Fruit fly (Drosophila melanogaster) whole organism, embryonic: Measurements from ENCODE around the gene D12.

Source experiments
- CG11085 ChIP-seq: fragments of 200-800 bp; sonication (Bioruptor generic); IDR thresholded peaks from 2 replicates; pipeline ENCODE4 v1.3.6; 2022; ENCODE audit warnings: missing biosample characterization, missing genetic modification characterization
- CG11695 ChIP-seq: fragments of 200-800 bp; sonication (Bioruptor generic); IDR thresholded peaks from 3 replicates; pipeline ENCODE4 v1.3.6; 2022; ENCODE audit warnings: missing biosample characterization, missing genetic modification characterization
- CG12155 ChIP-seq: fragments of 200-800 bp; sonication (Bioruptor generic); optimal IDR thresholded peaks from 3 replicates; lab custom pipeline; 2016; ENCODE audit warnings: missing biosample characterization, missing genetic modification characterization
- CG12299 ChIP-seq: fragments of 200-800 bp; sonication (Bioruptor generic); optimal IDR thresholded peaks from 2 replicates; lab custom pipeline; 2018; ENCODE audit warnings: missing biosample characterization, mild to moderate bottlenecking, missing genetic modification characterization
- CG12659 ChIP-seq: fragments of 200-800 bp; sonication (Bioruptor generic); optimal IDR thresholded peaks from 3 replicates; lab custom pipeline; 2017; ENCODE audit warnings: mild to moderate bottlenecking, missing biosample characterization, missing genetic modification reagents, missing genetic modification characterization
- CG13624 ChIP-seq: fragments of 200-800 bp; sonication (Bioruptor generic); optimal IDR thresholded peaks from 2 replicates; lab custom pipeline; 2016; ENCODE audit warnings: missing biosample characterization, missing genetic modification characterization
- CG14860 ChIP-seq: fragments of 200-800 bp; sonication (Bioruptor generic); IDR thresholded peaks from 3 replicates; pipeline ENCODE4 v1.3.6; 2022; ENCODE audit warnings: missing biosample characterization, missing genetic modification characterization; ENCODE audit not compliant: partially characterized antibody
- CG14965 ChIP-seq: fragments of 200-800 bp; sonication (Bioruptor generic); optimal IDR thresholded peaks from 2 replicates; lab custom pipeline; 2016; ENCODE audit warnings: missing biosample characterization, missing genetic modification characterization, borderline replicate concordance
- CG17186 ChIP-seq: fragments of 200-800 bp; sonication (Bioruptor generic); optimal IDR thresholded peaks from 3 replicates; lab custom pipeline; 2017; ENCODE audit warnings: missing biosample characterization, missing genetic modification reagents, missing genetic modification characterization
- CG17359 ChIP-seq: fragments of 200-800 bp; sonication (Bioruptor generic); optimal IDR thresholded peaks from 3 replicates; lab custom pipeline; 2018; ENCODE audit warnings: missing biosample characterization, mild to moderate bottlenecking, missing genetic modification characterization, moderate library complexity
- CG17912 ChIP-seq: fragments of 200-800 bp; sonication (Bioruptor generic); optimal IDR thresholded peaks from 2 replicates; lab custom pipeline; 2018; ENCODE audit warnings: missing biosample characterization, mild to moderate bottlenecking, missing genetic modification characterization
- CG1832 ChIP-seq: fragments of 200-800 bp; sonication (Bioruptor generic); optimal IDR thresholded peaks from 2 replicates; lab custom pipeline; 2017; ENCODE audit warnings: missing biosample characterization, mild to moderate bottlenecking, missing genetic modification characterization, inconsistent platforms
- CG2116 ChIP-seq: fragments of 200-800 bp; sonication (Bioruptor generic); optimal IDR thresholded peaks from 3 replicates; lab custom pipeline; 2018; ENCODE audit warnings: missing biosample characterization, mild to moderate bottlenecking, missing genetic modification characterization
- CG2199 ChIP-seq: fragments of 200-800 bp; sonication (Bioruptor generic); IDR thresholded peaks from 3 replicates; pipeline ENCODE4 v1.3.6; 2022; ENCODE audit warnings: missing biosample characterization, missing genetic modification characterization
- CG2678 ChIP-seq: fragments of 200-800 bp; sonication (Bioruptor generic); optimal IDR thresholded peaks from 3 replicates; lab custom pipeline; 2019; ENCODE audit warnings: missing biosample characterization, mild to moderate bottlenecking, missing genetic modification characterization, moderate library complexity
- CG33213 ChIP-seq: fragments of 200-800 bp; sonication (Bioruptor generic); optimal IDR thresholded peaks from 3 replicates; lab custom pipeline; 2016; ENCODE audit warnings: missing biosample characterization, missing genetic modification characterization
- CG6683 ChIP-seq: fragments of 200-800 bp; sonication (Bioruptor generic); optimal IDR thresholded peaks from 2 replicates; lab custom pipeline; 2017; ENCODE audit warnings: missing biosample characterization, mild to moderate bottlenecking, missing genetic modification characterization, missing genetic modification reagents
- CG7987 ChIP-seq: fragments of 200-800 bp; sonication (Bioruptor generic); optimal IDR thresholded peaks from 2 replicates; lab custom pipeline; 2018; ENCODE audit warnings: missing biosample characterization, mild to moderate bottlenecking, missing genetic modification characterization, moderate library complexity
- CG9797 ChIP-seq: fragments of 200-800 bp; sonication (Bioruptor generic); optimal IDR thresholded peaks from 3 replicates; lab custom pipeline; 2018; ENCODE audit warnings: missing biosample characterization, mild to moderate bottlenecking, missing genetic modification characterization
- Dip2 ChIP-seq: fragments of 200-800 bp; sonication (Bioruptor generic); IDR thresholded peaks from 2 replicates; pipeline ENCODE4 v1.3.6; 2022; ENCODE audit warnings: missing biosample characterization, missing genetic modification characterization
- Drgx ChIP-seq: fragments of 200-800 bp; sonication (Bioruptor generic); IDR thresholded peaks from 2 replicates; pipeline ENCODE4 v1.3.6; 2022; ENCODE audit warnings: missing biosample characterization, missing genetic modification characterization
- ERR ChIP-seq: fragments of 200-800 bp; sonication (Bioruptor generic); optimal IDR thresholded peaks from 2 replicates; lab custom pipeline; 2016; ENCODE audit warnings: missing biosample characterization, missing genetic modification characterization
- Elba2 ChIP-seq: fragments of 200-800 bp; sonication (Bioruptor generic); optimal IDR thresholded peaks from 3 replicates; lab custom pipeline; 2016; ENCODE audit warnings: missing biosample characterization, missing genetic modification characterization
- HLH54F ChIP-seq: fragments of 200-800 bp; sonication (Bioruptor generic); optimal IDR thresholded peaks from 3 replicates; lab custom pipeline; 2016; ENCODE audit warnings: missing biosample characterization, missing genetic modification characterization
- Hey ChIP-seq: fragments of 200-800 bp; sonication (Bioruptor generic); optimal IDR thresholded peaks from 3 replicates; lab custom pipeline; 2018; ENCODE audit warnings: missing biosample characterization, mild to moderate bottlenecking, missing genetic modification characterization
- Kr ChIP-seq: fragments of 200-800 bp; sonication (Bioruptor generic); optimal IDR thresholded peaks from 2 replicates; lab custom pipeline; 2017; ENCODE audit warnings: missing biosample characterization, mild to moderate bottlenecking, missing genetic modification characterization
- Ravus ChIP-seq: fragments of 200-800 bp; sonication (Bioruptor generic); IDR thresholded peaks from 2 replicates; pipeline ENCODE4 v1.3.6; 2022; ENCODE audit warnings: missing biosample characterization, missing genetic modification characterization
- Sox100B ChIP-seq: fragments of 200-800 bp; sonication (Bioruptor generic); optimal IDR thresholded peaks from 3 replicates; lab custom pipeline; 2018; ENCODE audit warnings: missing biosample characterization, mild to moderate bottlenecking, missing genetic modification characterization
- Tbp ChIP-seq: fragments of >200 bp; optimal IDR thresholded peaks from 2 replicates; lab custom pipeline; 2018; ENCODE audit warnings: missing biosample characterization, missing genetic modification characterization
- Vsx1 ChIP-seq: fragments of 200-800 bp; sonication (Bioruptor generic); optimal IDR thresholded peaks from 2 replicates; lab custom pipeline; 2017; ENCODE audit warnings: missing biosample characterization, mild to moderate bottlenecking, missing genetic modification characterization, missing genetic modification reagents
- ash1 ChIP-seq: fragments of 200-800 bp; sonication (Bioruptor generic); optimal IDR thresholded peaks from 2 replicates; lab custom pipeline; 2018; ENCODE audit warnings: missing biosample characterization, mild to moderate bottlenecking, missing genetic modification characterization
- btn ChIP-seq: fragments of 200-800 bp; sonication (Bioruptor generic); optimal IDR thresholded peaks from 2 replicates; lab custom pipeline; 2016; ENCODE audit warnings: missing biosample characterization, missing genetic modification characterization
- cad ChIP-seq: fragments of >200 bp; optimal IDR thresholded peaks from 2 replicates; lab custom pipeline; 2017; ENCODE audit warnings: missing biosample characterization, missing genetic modification characterization
- chif ChIP-seq, 2 experiments: fragments of 200-800 bp; sonication (Bioruptor generic); optimal IDR thresholded peaks; 3 replicates each; lab custom pipeline; 2016; ENCODE audit warnings: missing biosample characterization in 2 of 2, missing genetic modification characterization in 2 of 2
- corto ChIP-seq: fragments of 200-800 bp; sonication (Bioruptor generic); optimal IDR thresholded peaks from 2 replicates; lab custom pipeline; 2016; ENCODE audit warnings: missing biosample characterization, mild to moderate bottlenecking, missing genetic modification characterization, moderate library complexity
- crol ChIP-seq: fragments of 200-800 bp; sonication (Bioruptor generic); IDR thresholded peaks from 2 replicates; pipeline ENCODE4 v1.3.6; 2022; ENCODE audit warnings: missing biosample characterization, missing genetic modification characterization
- crp ChIP-seq, 2 experiments: fragments of 200-800 bp; sonication (Bioruptor generic); optimal IDR thresholded peaks; 2 replicates in 1 of 2; 3 replicates in 1 of 2; lab custom pipeline; 2017; ENCODE audit warnings: missing biosample characterization in 2 of 2, missing genetic modification characterization in 2 of 2, mild to moderate bottlenecking in 1 of 2, moderate library complexity in 1 of 2
- h ChIP-seq: fragments of >200 bp; optimal IDR thresholded peaks from 2 replicates; lab custom pipeline; 2017
- hb ChIP-seq: fragments of 200-800 bp; sonication (Bioruptor generic); IDR thresholded peaks from 3 replicates; pipeline ENCODE4 v1.3.6; 2022; ENCODE audit warnings: missing biosample characterization, missing genetic modification characterization; ENCODE audit not compliant: partially characterized antibody
- lilli ChIP-seq: fragments of 200-800 bp; sonication (Bioruptor generic); optimal IDR thresholded peaks from 3 replicates; lab custom pipeline; 2016; ENCODE audit warnings: missing biosample characterization, missing genetic modification characterization
- lmd ChIP-seq: fragments of 200-800 bp; sonication (Bioruptor generic); IDR thresholded peaks from 2 replicates; pipeline ENCODE4 v1.3.6; 2022; ENCODE audit warnings: missing biosample characterization, missing genetic modification characterization
- nom ChIP-seq: fragments of 200-800 bp; sonication (Bioruptor generic); optimal IDR thresholded peaks from 2 replicates; lab custom pipeline; 2017; ENCODE audit warnings: missing biosample characterization, missing genetic modification characterization, mild to moderate bottlenecking, moderate library complexity, missing genetic modification reagents
- pnt ChIP-seq: fragments of 200-800 bp; sonication (Bioruptor generic); optimal IDR thresholded peaks from 3 replicates; lab custom pipeline; 2016; ENCODE audit warnings: missing biosample characterization, missing genetic modification characterization
- pum ChIP-seq: fragments of 200-800 bp; sonication (Bioruptor generic); optimal IDR thresholded peaks from 2 replicates; lab custom pipeline; 2016; ENCODE audit warnings: missing biosample characterization, missing genetic modification characterization
- ranshi ChIP-seq: fragments of 200-800 bp; sonication (Bioruptor generic); IDR thresholded peaks from 2 replicates; pipeline ENCODE4 v1.3.6; 2022; ENCODE audit warnings: missing biosample characterization, missing genetic modification characterization
- row ChIP-seq: fragments of 200-800 bp; sonication (Bioruptor generic); IDR thresholded peaks from 3 replicates; pipeline ENCODE4 v1.3.6; 2022; ENCODE audit warnings: missing biosample characterization, missing genetic modification characterization
- salm ChIP-seq: fragments of 200-800 bp; sonication (Bioruptor generic); optimal IDR thresholded peaks from 2 replicates; lab custom pipeline; 2018; ENCODE audit warnings: missing biosample characterization, mild to moderate bottlenecking, missing genetic modification characterization
- tgo ChIP-seq: fragments of 200-800 bp; sonication (Bioruptor generic); IDR thresholded peaks from 3 replicates; pipeline ENCODE4 v1.3.6; 2022; ENCODE audit warnings: missing biosample characterization, missing genetic modification characterization
- tna ChIP-seq: fragments of 200-800 bp; sonication (Bioruptor generic); IDR thresholded peaks from 2 replicates; pipeline ENCODE4 v1.3.6; 2022; ENCODE audit warnings: missing biosample characterization, missing genetic modification characterization; ENCODE audit not compliant: partially characterized antibody
- ttk ChIP-seq: fragments of 200-800 bp; sonication (Bioruptor generic); IDR thresholded peaks from 2 replicates; pipeline ENCODE4 v2.1.2; 2022; ENCODE audit warnings: missing biosample characterization, missing genetic modification characterization
- unpg ChIP-seq: fragments of 200-800 bp; sonication (Bioruptor generic); optimal IDR thresholded peaks from 3 replicates; lab custom pipeline; 2018; ENCODE audit warnings: missing biosample characterization, mild to moderate bottlenecking, missing genetic modification characterization, moderate library complexity

Gene D12

DNA sequence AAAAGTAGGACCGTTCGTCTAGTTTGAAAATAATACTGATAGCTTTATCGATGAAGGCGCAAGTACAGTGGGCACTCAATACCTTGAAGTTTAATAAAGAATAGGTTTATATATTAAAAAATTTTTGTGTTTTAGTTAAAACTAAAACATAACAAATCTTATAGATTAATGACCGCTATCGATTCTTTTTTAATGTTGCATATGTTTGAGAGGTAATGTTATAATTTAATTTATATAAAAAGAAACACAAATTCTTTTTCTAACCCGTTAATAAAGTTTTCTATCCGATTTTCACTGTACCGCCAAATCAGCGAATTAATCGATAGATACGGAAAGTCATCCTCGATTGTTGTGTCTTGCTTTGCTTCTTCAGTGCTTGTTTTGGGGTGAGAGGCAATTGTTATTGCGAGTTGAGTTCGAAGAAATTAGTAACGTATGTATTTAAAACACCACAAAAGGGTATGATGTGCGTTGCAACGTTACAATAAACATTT lies 53.0 kb downstream of the D12 start, which contains the start of the genes Dad1 and CG13384 (continued):
- TF ChIP-seq CG11085 (GFP tag; lab: Robert Waterston, UW) (peak; percentile 91), ranshi (GFP tag; lab: Robert Waterston, UW) (peak; percentile 89), CG14965 (GFP tag; lab: Kevin White, UChicago) (no peak), CG17186 (GFP tag; lab: Kevin White, UChicago) (peak; percentile 59), CG17912 (GFP tag; lab: Kevin White, UChicago) (peak; percentile 31), Drgx (peak; percentile 85), CG1832 (no peak), CG14860 (GFP tag; lab: Robert Waterston, UW) (no peak), ash1 (GFP tag; lab: Kevin White, UChicago) (no peak), nom (GFP tag; lab: Kevin White, UChicago) (peak; percentile 84), CG13624 (GFP tag; lab: Kevin White, UChicago) (peak; percentile 44), Vsx1 (GFP tag; lab: Kevin White, UChicago) (peak; percentile 78), CG17359 (tag; lab: Kevin White, UChicago) (peak; percentile 92), ERR (peak; percentile 13), Tbp (GFP tag; lab: Kevin White, UChicago) (no peak), CG11695 (GFP tag; lab: Robert Waterston, UW) (peak; percentile 92), crol (peak; percentile 14; the same call in 1 of the 2 replicates), lilli (GFP tag; lab: Kevin White, UChicago) (peak; percentile 91), HLH54F (GFP tag; lab: Kevin White, UChicago) (peak; percentile 64), CG9797 (GFP tag; lab: Kevin White, UChicago) (peak; percentile 69), Kr (GFP tag; lab: Kevin White, UChicago) (peak; percentile 65), CG7987 (GFP tag; lab: Kevin White, UChicago) (peak; percentile 40), h (lab: Kevin White, UChicago) (no peak), CG33213 (no peak), Sox100B (GFP tag; lab: Kevin White, UChicago) (peak; percentile 93), lmd (peak; percentile 93), CG2199 (GFP tag; lab: Robert Waterston, UW) (0 out of 3 replicates have a peak, but pooled peaks have one; percentile 62), Elba2 (peak; percentile 69), unpg (GFP tag; lab: Kevin White, UChicago) (peak; percentile 93), pnt (no peak), pum (GFP tag; lab: Kevin White, UChicago) (peak; percentile 48), btn (GFP tag; lab: Kevin White, UChicago) (no peak), Ravus (GFP tag; lab: Robert Waterston, UW) (peak; percentile 46), salm (tag; lab: Kevin White, UChicago) (peak; percentile 87), Dip2 (GFP tag; lab: Robert Waterston, UW) (0 out of 2 replicates have a peak, but pooled peaks have one; percentile 35), hb (no peak), CG2678 (tag; lab: Kevin White, UChicago) (peak; percentile 97), CG12155 (GFP tag; lab: Kevin White, UChicago) (peak; percentile 90), Hey (no peak), tgo (GFP tag; lab: Robert Waterston, UW) (peak; percentile 94), corto (GFP tag; lab: Kevin White, UChicago) (peak; percentile 86), CG12659 (peak; percentile 97), tna (GFP tag; lab: Robert Waterston, UW) (no peak), CG6683 (peak; percentile 86), chif (GFP tag; optimal IDR thresholded peaks at IDR 0.05; lab: Kevin White, UChicago) (peak; percentile 46 to 74), CG12299 (tag; lab: Kevin White, UChicago) (peak; percentile 93), row (GFP tag; lab: Robert Waterston, UW) (peak; percentile 99), CG2116 (GFP tag; lab: Kevin White, UChicago) (peak; percentile 91), cad (GFP tag; lab: Kevin White, UChicago) (no peak), crp (GFP tag; optimal IDR thresholded peaks at IDR 0.05; lab: Kevin White, UChicago) (peak in 1 of 2 experiments; percentile 58), ttk (GFP tag; lab: Robert Waterston, UW) (peak; percentile 81)
